Worm (Caenorhabditis elegans) whole organism, early embryonic: ENCODE results near the gene F58H1.5.

Experiments
- B0310.2 ChIP-seq: sonication (generic microtip); optimal IDR thresholded peaks from 2 replicates; lab custom pipeline; 2016; ENCODE audit warnings: mild to moderate bottlenecking, missing genetic modification characterization, missing compliant biosample characterization
- F13C5.2 ChIP-seq: sonication (generic microtip); optimal IDR thresholded peaks from 2 replicates; lab custom pipeline; 2017; ENCODE audit warnings: mild to moderate bottlenecking, missing genetic modification characterization, inconsistent platforms, missing compliant biosample characterization
- aly-1 ChIP-seq: sonication (generic microtip); optimal IDR thresholded peaks from 2 replicates; lab custom pipeline; 2016; ENCODE audit warnings: missing genetic modification characterization, missing compliant biosample characterization
- ama-1 ChIP-seq: fragments of 150-350 bp; optimal IDR thresholded peaks from 2 replicates; lab custom pipeline; 2014
- ceh-13 ChIP-seq: fragments of 200-800 bp; sonication (Bioruptor generic); optimal IDR thresholded peaks from 2 replicates; lab custom pipeline; 2018; ENCODE audit warnings: mild to moderate bottlenecking, missing genetic modification characterization, missing compliant biosample characterization
- ceh-36 ChIP-seq: sonication (generic microtip); optimal IDR thresholded peaks from 2 replicates; lab custom pipeline; 2016; ENCODE audit warnings: missing genetic modification characterization, inconsistent platforms, missing compliant biosample characterization
- ets-7 ChIP-seq: sonication (generic microtip); optimal IDR thresholded peaks from 2 replicates; lab custom pipeline; 2016; ENCODE audit warnings: missing genotype, missing genetic modification characterization, missing compliant biosample characterization
- flt-1 ChIP-seq: fragments of 200-800 bp; sonication (Bioruptor generic); IDR thresholded peaks from 2 replicates; pipeline ENCODE4 v1.3.6; 2022; ENCODE audit warnings: missing genetic modification characterization, missing compliant biosample characterization
- hmbx-1 ChIP-seq: sonication (generic microtip); optimal IDR thresholded peaks from 2 replicates; lab custom pipeline; 2016; ENCODE audit warnings: mild to moderate bottlenecking, missing genetic modification characterization, missing compliant biosample characterization
- hmg-4 ChIP-seq: fragments of 200-800 bp; sonication (Bioruptor generic); optimal IDR thresholded peaks from 2 replicates; lab custom pipeline; 2018; ENCODE audit warnings: mild to moderate bottlenecking, missing genetic modification characterization, missing compliant biosample characterization
- hnd-1 ChIP-seq: sonication (generic microtip); optimal IDR thresholded peaks from 2 replicates; lab custom pipeline; 2016; ENCODE audit warnings: missing genetic modification characterization, missing compliant biosample characterization
- pes-1 ChIP-seq: fragments of 200-800 bp; sonication (Bioruptor generic); IDR thresholded peaks from 2 replicates; pipeline ENCODE4 v1.3.6; 2022; ENCODE audit warnings: missing genetic modification reagents, missing genetic modification characterization, missing compliant biosample characterization
- scrt-1 ChIP-seq: fragments of 200-800 bp; sonication (Bioruptor generic); IDR thresholded peaks from 2 replicates; pipeline ENCODE4 v1.3.6; 2022; ENCODE audit warnings: missing genetic modification characterization, missing compliant biosample characterization
- sea-1 ChIP-seq: fragments of 200-800 bp; sonication (Bioruptor generic); conservative IDR thresholded peaks from 2 replicates; pipeline ENCODE4 v1.3.6; 2022; ENCODE audit warnings: missing genetic modification characterization, missing compliant biosample characterization
- tbx-11 ChIP-seq: fragments of 200-800 bp; sonication (Bioruptor generic); IDR thresholded peaks from 2 replicates; pipeline ENCODE4 v1.3.6; 2022; ENCODE audit warnings: missing genetic modification characterization, missing compliant biosample characterization
- tbx-37 ChIP-seq: fragments of 200-800 bp; sonication (Bioruptor generic); conservative IDR thresholded peaks from 2 replicates; pipeline ENCODE4 v1.3.6; 2022; ENCODE audit warnings: missing genetic modification reagents, missing genetic modification characterization, missing compliant biosample characterization
- tra-4 ChIP-seq: sonication (generic microtip); optimal IDR thresholded peaks from 2 replicates; lab custom pipeline; 2017; ENCODE audit warnings: missing genetic modification characterization, missing compliant biosample characterization

F58H1.5 gene

DNA sequence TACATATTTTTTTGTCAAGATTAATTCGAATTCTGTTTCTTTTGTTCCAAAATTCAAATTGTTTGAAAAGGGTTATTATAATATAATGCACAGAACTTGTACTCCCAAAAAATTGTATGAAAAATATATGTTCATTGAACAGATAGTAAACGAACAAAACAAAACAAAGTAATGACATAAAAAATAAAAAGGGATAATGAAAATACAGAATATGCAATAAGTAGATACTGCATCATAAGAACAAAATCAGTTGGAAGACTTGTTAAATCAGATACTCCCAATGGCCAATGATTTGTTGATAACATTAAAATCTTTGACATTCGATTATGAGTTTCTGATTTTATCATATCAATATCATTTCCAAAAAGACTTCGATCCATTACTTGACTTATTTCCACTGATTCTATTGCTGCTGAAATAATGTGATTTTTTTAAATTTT lies 46.3 kb downstream of the F58H1.5 start:
- TF ChIP-seq flt-1 (GFP tag; lab: Robert Waterston, UW): no peak
- no peak for TF ChIP-seq hnd-1 (tag; lab: Kevin White, UChicago)
- TF ChIP-seq aly-1 (tag; lab: Kevin White, UChicago): no peak
- no peak for TF ChIP-seq ceh-36 (tag; lab: Kevin White, UChicago)
- no peak for TF ChIP-seq scrt-1 (GFP tag; lab: Robert Waterston, UW)
- TF ChIP-seq B0310.2 (tag; lab: Kevin White, UChicago): no peak
- no peak for TF ChIP-seq tbx-37
- no peak for TF ChIP-seq sea-1 (GFP tag; lab: Robert Waterston, UW)
- no peak for TF ChIP-seq tbx-11 (GFP tag; lab: Robert Waterston, UW)
- no peak for TF ChIP-seq hmbx-1 (tag; lab: Kevin White, UChicago)
- no peak for TF ChIP-seq ceh-13
- no peak for TF ChIP-seq F13C5.2
- no peak for TF ChIP-seq ama-1 (lab: Kevin White, UChicago)
- TF ChIP-seq hmg-4 (GFP tag; lab: Kevin White, UChicago): no peak
- TF ChIP-seq pes-1: no peak
- TF ChIP-seq tra-4: no peak
- no peak for TF ChIP-seq ets-7 (tag; lab: Kevin White, UChicago)

DNA sequence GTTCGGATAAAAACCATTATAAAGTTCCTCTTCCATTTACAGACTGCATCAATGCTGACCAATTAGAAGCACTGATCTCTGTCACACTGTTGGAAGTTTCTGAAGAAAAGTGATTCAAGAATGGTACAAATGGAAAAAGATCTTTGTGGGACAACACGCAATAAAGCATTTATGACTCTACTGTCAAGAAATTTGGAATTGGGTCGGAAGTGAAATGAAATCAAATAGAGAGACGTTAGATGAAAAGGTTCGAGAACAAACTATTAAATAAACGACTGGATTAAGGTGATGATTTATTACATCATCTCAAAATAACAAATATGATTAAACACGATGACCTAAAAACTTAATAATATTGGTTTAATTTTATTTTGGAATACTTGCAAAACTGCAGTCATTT lies 48.3 kb downstream of the F58H1.5 start, which contains the start of gene F57F5.3:
TSS of gene F57F5.3 (minus strand) at position 101 of the 400 bp plus-strand sequence.
- TF ChIP-seq F13C5.2: no peak
- no peak for TF ChIP-seq flt-1 (GFP tag; lab: Robert Waterston, UW)
- no peak for TF ChIP-seq ama-1 (lab: Kevin White, UChicago)
- no peak for TF ChIP-seq tbx-11 (GFP tag; lab: Robert Waterston, UW)

DNA sequence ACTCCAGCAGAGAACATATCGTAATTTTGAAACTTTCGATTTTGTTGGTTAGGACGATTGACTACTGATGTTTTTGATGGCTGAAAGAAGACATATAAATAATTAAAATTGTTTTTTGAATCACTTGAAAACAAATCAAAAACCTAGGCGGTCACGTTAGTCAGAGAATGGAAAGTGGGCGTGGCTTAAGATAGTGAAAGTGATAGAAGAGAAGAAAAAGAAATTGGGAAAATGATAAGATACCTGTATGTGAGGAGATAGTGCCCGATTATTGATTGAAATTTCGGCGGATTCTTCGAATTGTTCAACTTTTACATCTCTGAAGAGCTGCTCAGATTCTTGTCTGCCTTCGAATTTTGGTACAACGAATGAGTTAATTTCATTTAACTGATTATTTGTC lies 53.5 kb downstream of the F58H1.5 start:
- TF ChIP-seq flt-1 (GFP tag; lab: Robert Waterston, UW) (no peak), ama-1 (lab: Kevin White, UChicago) (no peak), pes-1 (no peak), hnd-1 (tag; lab: Kevin White, UChicago) (no peak), ceh-36 (tag; lab: Kevin White, UChicago) (no peak), tbx-37 (no peak), B0310.2 (tag; lab: Kevin White, UChicago) (no peak), sea-1 (GFP tag; lab: Robert Waterston, UW) (no peak), ceh-13 (no peak), hmg-4 (GFP tag; lab: Kevin White, UChicago) (no peak), aly-1 (tag; lab: Kevin White, UChicago) (no peak)
